Worm (Caenorhabditis elegans) whole organism, mixed stage, embryonic: ENCODE data around the gene pitr-3.

Experiments used
- M03D4.4 ChIP-seq: sonication (generic microtip); optimal IDR thresholded peaks from 2 replicates; lab custom pipeline; 2017; ENCODE audit warnings: mild to moderate bottlenecking, missing genetic modification characterization, missing compliant biosample characterization
- blmp-1 ChIP-seq: fragments of 150-350 bp; optimal IDR thresholded peaks from 2 replicates; lab custom pipeline; 2014; ENCODE audit warnings: missing biosample characterization, missing genetic modification characterization
- ceh-43 ChIP-seq: fragments of 200-800 bp; sonication (Bioruptor generic); optimal IDR thresholded peaks from 2 replicates; lab custom pipeline; 2018; ENCODE audit warnings: mild to moderate bottlenecking, missing genetic modification characterization, moderate library complexity, missing compliant biosample characterization
- ceh-83 ChIP-seq: fragments of 200-800 bp; sonication (Bioruptor generic); optimal IDR thresholded peaks from 2 replicates; lab custom pipeline; 2018; ENCODE audit warnings: mild to moderate bottlenecking, missing genetic modification characterization, missing compliant biosample characterization
- cnd-1 ChIP-seq: fragments of 200-800 bp; sonication (Bioruptor generic); optimal IDR thresholded peaks from 2 replicates; lab custom pipeline; 2018; ENCODE audit warnings: mild to moderate bottlenecking, missing genetic modification characterization, missing compliant biosample characterization
- drap-1 ChIP-seq: fragments of 200-800 bp; sonication (Bioruptor generic); optimal IDR thresholded peaks from 3 replicates; lab custom pipeline; 2018; ENCODE audit warnings: mild to moderate bottlenecking, missing genetic modification characterization, missing compliant biosample characterization
- elt-1 ChIP-seq: sonication (generic microtip); optimal IDR thresholded peaks from 2 replicates; lab custom pipeline; 2017; ENCODE audit warnings: missing genetic modification characterization, mild to moderate bottlenecking, missing compliant biosample characterization, antibody characterized with exemption, moderate library complexity, borderline replicate concordance; ENCODE audit not compliant: insufficient read depth
- elt-3 ChIP-seq: fragments of 150-350 bp; optimal IDR thresholded peaks from 2 replicates; lab custom pipeline; 2014; ENCODE audit warnings: missing biosample characterization, missing genetic modification characterization
- flh-1 ChIP-seq: fragments of 200-800 bp; sonication (Bioruptor generic); optimal IDR thresholded peaks from 2 replicates; lab custom pipeline; 2018; ENCODE audit warnings: mild to moderate bottlenecking, missing genetic modification characterization, moderate library complexity, missing compliant biosample characterization
- ham-2 ChIP-seq: fragments of 200-800 bp; sonication (Bioruptor generic); optimal IDR thresholded peaks from 2 replicates; lab custom pipeline; 2018; ENCODE audit warnings: mild to moderate bottlenecking, missing genetic modification characterization, missing compliant biosample characterization
- hlh-1 ChIP-seq: fragments of 150-350 bp; optimal IDR thresholded peaks from 2 replicates; lab custom pipeline; 2014; ENCODE audit warnings: missing biosample characterization, missing genetic modification reagents, missing genetic modification characterization
- lin-32 ChIP-seq: fragments of 200-800 bp; sonication (Bioruptor generic); optimal IDR thresholded peaks from 2 replicates; lab custom pipeline; 2018; ENCODE audit warnings: mild to moderate bottlenecking, missing genetic modification characterization, missing compliant biosample characterization
- lsy-2 ChIP-seq: fragments of 150-350 bp; optimal IDR thresholded peaks from 2 replicates; lab custom pipeline; 2014; ENCODE audit warnings: missing biosample characterization, missing genetic modification characterization
- mab-5 ChIP-seq: fragments of 150-350 bp; optimal IDR thresholded peaks from 2 replicates; lab custom pipeline; 2014; ENCODE audit warnings: missing biosample characterization, missing genetic modification characterization
- mls-2 ChIP-seq: sonication (generic microtip); optimal IDR thresholded peaks from 2 replicates; lab custom pipeline; 2016; ENCODE audit warnings: mild to moderate bottlenecking, missing genetic modification characterization, moderate library complexity, missing compliant biosample characterization
- nhr-12 ChIP-seq: fragments of 150-350 bp; optimal IDR thresholded peaks from 2 replicates; lab custom pipeline; 2014; ENCODE audit warnings: missing biosample characterization, missing genetic modification characterization
- nhr-237 ChIP-seq: fragments of 150-350 bp; optimal IDR thresholded peaks from 2 replicates; lab custom pipeline; 2014; ENCODE audit warnings: missing biosample characterization, missing genetic modification characterization
- nhr-28 ChIP-seq: fragments of 150-350 bp; optimal IDR thresholded peaks from 2 replicates; lab custom pipeline; 2014; ENCODE audit warnings: missing biosample characterization, missing genetic modification characterization
- pha-4 ChIP-seq: fragments of 150-350 bp; optimal IDR thresholded peaks from 2 replicates; lab custom pipeline; 2018; ENCODE audit warnings: missing biosample characterization, missing genetic modification reagents, missing genetic modification characterization
- snpc-4 ChIP-seq: fragments of 150-350 bp; optimal IDR thresholded peaks from 2 replicates; lab custom pipeline; 2014; ENCODE audit warnings: missing biosample characterization, missing genetic modification characterization
- sptf-1 ChIP-seq: sonication (generic microtip); optimal IDR thresholded peaks from 2 replicates; lab custom pipeline; 2017; ENCODE audit warnings: mild to moderate bottlenecking, missing genetic modification characterization, moderate library complexity, missing compliant biosample characterization
- tbx-8 ChIP-seq: fragments of 200-800 bp; sonication (Bioruptor generic); optimal IDR thresholded peaks from 2 replicates; lab custom pipeline; 2018; ENCODE audit warnings: mild to moderate bottlenecking, missing genetic modification characterization, moderate library complexity, missing compliant biosample characterization
- unc-120 ChIP-seq: sonication (generic microtip); optimal IDR thresholded peaks from 2 replicates; lab custom pipeline; 2017; ENCODE audit warnings: missing genetic modification characterization, missing compliant biosample characterization; ENCODE audit not compliant: poor library complexity, severe bottlenecking
- zip-8 ChIP-seq: fragments of 150-350 bp; optimal IDR thresholded peaks from 2 replicates; lab custom pipeline; 2014; ENCODE audit warnings: missing biosample characterization, missing genetic modification characterization

Gene pitr-3

ce11 chrV:9095613-9096317, 45.4 kb downstream of the pitr-3 start, which contains the start of gene F21C10.10 (continued):
- peak; percentile 61 for TF ChIP-seq pha-4
- TF ChIP-seq zip-8: no peak
- no peak for TF ChIP-seq mls-2 (tag; lab: Kevin White, UChicago)

- TF ChIP-seq blmp-1 (tag; lab: Kevin White, UChicago): no peak
- no peak for TF ChIP-seq mls-2 (tag; lab: Kevin White, UChicago)
- TF ChIP-seq lsy-2 (tag; lab: Kevin White, UChicago): no peak
- TF ChIP-seq zip-8: no peak
- no peak for TF ChIP-seq ceh-83 (GFP tag; lab: Kevin White, UChicago)
- TF ChIP-seq nhr-237 (tag; lab: Kevin White, UChicago): no peak
- TF ChIP-seq M03D4.4: no peak
- TF ChIP-seq flh-1: no peak
These were observed 46.2 kb downstream of the pitr-3 start for ce11 chrV:9094976-9095375.

ce11 chrV:9094060-9094628, 47.1 kb downstream of the pitr-3 start:
- no peak for TF ChIP-seq nhr-237 (tag; lab: Kevin White, UChicago)
- no peak for TF ChIP-seq lin-32 (GFP tag; lab: Kevin White, UChicago)
- peak; percentile 69 for TF ChIP-seq hlh-1
- TF ChIP-seq sptf-1 (tag; lab: Kevin White, UChicago): no peak

ce11 chrV:9092209-9092608, 49.0 kb downstream of the pitr-3 start, which contains the start of gene T27E4.1:
TSS of gene T27E4.1 (plus strand) at chrV:9092345.
- no peak for TF ChIP-seq nhr-28
- no peak for TF ChIP-seq drap-1
- no peak for TF ChIP-seq zip-8
- TF ChIP-seq M03D4.4: no peak
- no peak for TF ChIP-seq sptf-1 (tag; lab: Kevin White, UChicago)
- TF ChIP-seq mls-2 (tag; lab: Kevin White, UChicago): no peak
- no peak for TF ChIP-seq cnd-1 (tag; lab: Kevin White, UChicago)
- no peak for TF ChIP-seq lin-32 (GFP tag; lab: Kevin White, UChicago)
- no peak for TF ChIP-seq mab-5 (tag; lab: Kevin White, UChicago)
- TF ChIP-seq hlh-1: no peak
- no peak for TF ChIP-seq nhr-12 (tag; lab: Kevin White, UChicago)
- TF ChIP-seq ham-2: no peak
- no peak for TF ChIP-seq ceh-43 (GFP tag; lab: Kevin White, UChicago)
- no peak for TF ChIP-seq unc-120
- TF ChIP-seq elt-3 (tag; lab: Kevin White, UChicago): no peak
- TF ChIP-seq lsy-2 (tag; lab: Kevin White, UChicago): no peak
- TF ChIP-seq elt-1 (tag; lab: Kevin White, UChicago): no peak
- no peak for TF ChIP-seq blmp-1 (tag; lab: Kevin White, UChicago)
- no peak for TF ChIP-seq snpc-4 (tag; lab: Kevin White, UChicago)
- TF ChIP-seq tbx-8 (GFP tag; lab: Kevin White, UChicago): no peak
